Fruit fly (Drosophila melanogaster) whole organism, pupa: Measurements from ENCODE around the gene Brf.

Source experiments
- CG12605 ChIP-seq: fragments of 200-800 bp; sonication (Bioruptor generic); IDR thresholded peaks from 2 replicates; pipeline ENCODE4 v1.3.6; 2022; ENCODE audit warnings: missing biosample characterization, missing genetic modification characterization
- CG13204 ChIP-seq: fragments of 200-800 bp; sonication (Bioruptor generic); optimal IDR thresholded peaks from 2 replicates; lab custom pipeline; 2018; ENCODE audit warnings: missing biosample characterization, mild to moderate bottlenecking, missing genetic modification characterization, moderate library complexity
- CG14655 ChIP-seq: fragments of 200-800 bp; sonication (Bioruptor generic); optimal IDR thresholded peaks from 3 replicates; lab custom pipeline; 2017; ENCODE audit warnings: mild to moderate bottlenecking, missing biosample characterization, missing genetic modification reagents, missing genetic modification characterization
- CG17806 ChIP-seq: fragments of 200-800 bp; sonication (Bioruptor generic); optimal IDR thresholded peaks from 2 replicates; lab custom pipeline; 2018; ENCODE audit warnings: missing biosample characterization, mild to moderate bottlenecking, missing genetic modification characterization, moderate library complexity
- CG34367 ChIP-seq: fragments of 200-800 bp; sonication (Bioruptor generic); optimal IDR thresholded peaks from 2 replicates; lab custom pipeline; 2018; ENCODE audit warnings: missing biosample characterization, mild to moderate bottlenecking, missing genetic modification characterization
- CG8301 ChIP-seq: fragments of 200-800 bp; sonication (Bioruptor generic); optimal IDR thresholded peaks from 2 replicates; lab custom pipeline; 2018; ENCODE audit warnings: missing biosample characterization, mild to moderate bottlenecking, missing genetic modification characterization
- EcR ChIP-seq: fragments of 200-800 bp; sonication (Bioruptor generic); optimal IDR thresholded peaks from 3 replicates; lab custom pipeline; 2019; ENCODE audit warnings: missing biosample characterization, missing genetic modification characterization, mild to moderate bottlenecking, moderate library complexity, missing genetic modification reagents
- Ets98B ChIP-seq: fragments of 200-800 bp; sonication (Bioruptor generic); IDR thresholded peaks from 2 replicates; pipeline ENCODE4 v1.3.6; 2022; ENCODE audit warnings: missing biosample characterization, missing genetic modification characterization
- Pif1A ChIP-seq: fragments of 200-800 bp; sonication (Bioruptor generic); optimal IDR thresholded peaks from 3 replicates; lab custom pipeline; 2016; ENCODE audit warnings: missing biosample characterization, missing genetic modification characterization
- Snoo ChIP-seq: fragments of 200-800 bp; sonication (Bioruptor generic); optimal IDR thresholded peaks from 3 replicates; lab custom pipeline; 2017; ENCODE audit warnings: missing biosample characterization, mild to moderate bottlenecking, missing genetic modification characterization, inconsistent platforms
- rn ChIP-seq: fragments of 200-800 bp; sonication (Bioruptor generic); IDR thresholded peaks from 2 replicates; pipeline ENCODE4 v1.3.6; 2022; ENCODE audit warnings: missing biosample characterization, missing genetic modification characterization

- TF ChIP-seq EcR (GFP tag; lab: Kevin White, UChicago): no peak
- no peak for TF ChIP-seq Snoo (tag; lab: Kevin White, UChicago)
- no peak for TF ChIP-seq CG8301 (tag; lab: Kevin White, UChicago)
- no peak for TF ChIP-seq CG17806
- TF ChIP-seq CG12605 (GFP tag; lab: Robert Waterston, UW): no peak
- TF ChIP-seq Ets98B (GFP tag; lab: Robert Waterston, UW): no peak
- TF ChIP-seq CG34367 (tag; lab: Kevin White, UChicago): no peak
- no peak for TF ChIP-seq Pif1A
- TF ChIP-seq CG13204 (GFP tag; lab: Kevin White, UChicago): no peak
- no peak for TF ChIP-seq CG14655 (GFP tag; lab: Kevin White, UChicago)
- TF ChIP-seq rn: no peak
Observed at dm6 chr3R:17407576-17407975, 16.4 kb upstream of the Brf start, which contains the start of gene CG17283.
